Worm (Caenorhabditis elegans) whole organism, L4 larva: Measurements from ENCODE around the gene W02H5.19.
A peak's percentile ranks its signal among the peaks of the same experiment; 100 is the strongest.
"Not testable (repeated sequence)": the region's sequence is repeated elsewhere in the genome, so short reads cannot be mapped to it uniquely, and the experiment has no call there.

Experiments
- T26A8.4 ChIP-seq: fragments of 200-800 bp; sonication (Bioruptor generic); IDR thresholded peaks from 2 replicates; pipeline ENCODE4 v1.3.6; 2022; ENCODE audit warnings: missing genetic modification characterization, missing compliant biosample characterization
- arid-1 ChIP-seq: fragments of 200-800 bp; sonication (Bioruptor generic); conservative IDR thresholded peaks from 2 replicates; pipeline ENCODE4 v1.3.6; 2022; ENCODE audit warnings: missing genetic modification reagents, missing genetic modification characterization, missing compliant biosample characterization
- dpl-1 ChIP-seq: fragments of 150-350 bp; optimal IDR thresholded peaks from 2 replicates; lab custom pipeline; 2014; ENCODE audit warnings: missing biosample characterization, missing genetic modification reagents, missing genetic modification characterization
- fos-1 ChIP-seq: fragments of 150-350 bp; optimal IDR thresholded peaks from 2 replicates; lab custom pipeline; 2014; ENCODE audit warnings: missing biosample characterization, missing genetic modification characterization
- lin-39 ChIP-seq: fragments of 150-350 bp; optimal IDR thresholded peaks from 2 replicates; lab custom pipeline; 2014; ENCODE audit warnings: missing biosample characterization, missing genetic modification reagents, missing genetic modification characterization
- lsy-2 ChIP-seq, 2 experiments: fragments of 150-350 bp in 1 of 2; sonication (generic microtip) in 1 of 2; optimal IDR thresholded peaks; 2 replicates each; lab custom pipeline; 2014 to 2017; ENCODE audit warnings: missing biosample characterization in 2 of 2, missing genetic modification characterization in 2 of 2
- mxl-2 ChIP-seq: fragments of 200-800 bp; sonication (Bioruptor generic); conservative IDR thresholded peaks from 2 replicates; pipeline ENCODE4 v1.3.6; 2022; ENCODE audit warnings: missing genetic modification reagents, missing genetic modification characterization, missing compliant biosample characterization
- pqm-1 ChIP-seq: sonication (generic microtip); optimal IDR thresholded peaks from 2 replicates; lab custom pipeline; 2017; ENCODE audit warnings: missing biosample characterization, missing genetic modification characterization
- saeg-2 ChIP-seq: fragments of 200-800 bp; sonication (Bioruptor generic); IDR thresholded peaks from 2 replicates; pipeline ENCODE4 v1.3.6; 2022; ENCODE audit warnings: missing genetic modification reagents, missing genetic modification characterization, missing compliant biosample characterization
- ztf-11 ChIP-seq: fragments of 150-350 bp; optimal IDR thresholded peaks from 2 replicates; lab custom pipeline; 2014; ENCODE audit warnings: missing biosample characterization, missing genetic modification characterization

DNA sequence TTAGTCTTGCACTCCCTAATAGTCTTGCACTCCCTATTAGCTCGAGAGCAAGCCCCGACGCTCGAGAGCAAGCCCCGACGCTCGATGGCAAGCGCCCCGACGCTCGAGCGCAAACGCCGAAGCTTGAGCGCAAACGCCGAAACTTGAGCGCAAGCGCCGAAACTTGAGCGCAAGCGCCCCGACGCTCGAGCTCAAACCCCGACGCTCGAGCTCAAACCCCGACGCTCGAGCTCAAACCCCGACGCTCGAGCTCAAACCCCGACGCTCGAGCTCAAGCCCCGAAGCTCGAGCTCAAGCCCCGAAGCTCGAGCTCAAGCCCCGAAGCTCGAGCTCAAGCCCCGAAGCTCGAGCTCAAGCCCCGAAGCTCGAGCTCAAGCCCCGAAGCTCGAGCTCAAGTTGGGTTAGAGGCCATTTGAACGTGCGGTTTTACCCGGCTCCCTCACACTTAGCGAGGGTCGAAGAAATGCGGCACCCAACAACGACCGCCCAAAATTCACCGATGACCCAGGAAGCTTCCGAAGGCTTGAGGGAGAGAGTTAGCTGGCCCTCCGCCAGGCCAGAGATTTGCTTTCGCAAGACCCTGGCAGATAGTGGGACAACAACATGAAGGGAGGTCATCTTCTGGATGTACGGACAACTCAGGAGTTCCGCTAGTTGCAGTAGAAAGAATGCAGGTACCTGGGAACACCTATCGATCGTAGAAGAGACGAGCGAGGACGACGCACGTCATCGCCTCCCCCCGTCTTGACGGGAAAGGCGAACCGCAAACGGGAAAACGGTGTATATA lies 3.7 kb upstream of the W02H5.19 start:
- peak; percentile 46; the same call in 1 of the 2 replicates for TF ChIP-seq arid-1 (GFP tag; lab: Robert Waterston, UW)
- TF ChIP-seq lsy-2 (tag; optimal IDR thresholded peaks at IDR 0.05; lab: Kevin White, UChicago); pqm-1; lin-39 (tag; lab: Kevin White, UChicago); mxl-2 (GFP tag; lab: Robert Waterston, UW); saeg-2 (GFP tag; lab: Robert Waterston, UW); dpl-1 (GFP tag; lab: Kevin White, UChicago); T26A8.4; ztf-11; fos-1 (tag; lab: Kevin White, UChicago): not testable (repeated sequence)
